Fruit fly (Drosophila melanogaster): ENCODE data around the gene RpS4.
A peak's percentile ranks its signal among the peaks of the same experiment; 100 is the strongest.

The RpS4 gene

DNA sequence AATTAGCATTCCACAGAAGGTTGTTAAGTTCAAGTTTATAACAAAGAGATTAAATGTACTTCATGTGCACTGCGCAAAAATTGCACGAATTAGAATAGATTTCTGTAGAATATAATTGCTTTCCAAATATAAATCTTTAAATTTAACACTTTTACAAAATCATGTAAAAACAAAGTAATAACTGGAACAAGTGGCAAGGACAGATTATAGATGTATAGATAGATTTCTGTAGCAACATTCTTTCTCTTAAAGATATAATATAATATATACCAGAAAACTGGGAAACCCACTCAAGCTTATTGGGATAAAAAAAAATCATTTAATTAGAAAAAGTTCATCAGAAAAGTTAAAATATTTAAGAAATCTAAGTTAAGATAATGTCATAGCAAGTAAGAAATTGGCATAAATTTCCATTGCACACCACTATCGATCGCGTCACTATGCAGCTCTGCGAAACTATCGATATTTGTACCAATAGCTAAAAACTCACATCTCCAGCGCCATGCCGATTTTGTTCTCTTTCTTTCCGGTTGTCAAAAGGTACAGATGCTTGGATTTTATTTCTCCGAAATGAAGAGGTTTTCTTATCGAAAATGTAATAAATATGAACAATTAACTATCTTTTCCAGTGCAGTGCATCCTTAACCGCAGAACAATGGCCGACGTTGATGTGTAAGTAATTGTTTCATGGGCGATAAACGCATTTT, 18.5 kb upstream of the RpS4 start, which contains the start of gene RpS12 (continued):
- TF ChIP-seq twi (tag; optimal IDR thresholded peaks at IDR 0.05): peak; percentile 24
- peak; percentile 64; the same call in 1 of the 2 replicates for TF ChIP-seq toy (GFP tag; IDR thresholded peaks at IDR 0.05)
- peak; percentile 62 for TF ChIP-seq CG4282 (GFP tag; optimal IDR thresholded peaks at IDR 0.05)
- TF ChIP-seq CG8290 (GFP tag; optimal IDR thresholded peaks at IDR 0.05): peak; percentile 71
- peak in 1 of 2 experiments; percentile 95 for TF ChIP-seq CG8290 (tag; optimal IDR thresholded peaks at IDR 0.05)
- TF ChIP-seq zf30C (GFP tag; optimal IDR thresholded peaks at IDR 0.05): no peak
- peak; percentile 71; the same call in 1 of the 2 replicates for TF ChIP-seq CG11085 (GFP tag; IDR thresholded peaks at IDR 0.05)
- TF ChIP-seq CG2875 (GFP tag; optimal IDR thresholded peaks at IDR 0.05): peak; percentile 66
- no peak for TF ChIP-seq ro (GFP tag; IDR thresholded peaks at IDR 0.05)
- TF ChIP-seq CG14860 (GFP tag; IDR thresholded peaks at IDR 0.05; ENCODE audit: partially characterized antibody): peak; percentile 49
- peak; percentile 42 for TF ChIP-seq CG14050 (GFP tag; IDR thresholded peaks at IDR 0.05)
- peak; percentile 87 for TF ChIP-seq CG12071 (GFP tag; optimal IDR thresholded peaks at IDR 0.05)
- TF ChIP-seq HLH3B (GFP tag; IDR thresholded peaks at IDR 0.05): peak; percentile 60
- peak; percentile 62 for TF ChIP-seq CG32772 (GFP tag; IDR thresholded peaks at IDR 0.05)
- peak; percentile 38; the same call in 1 of the 2 replicates for TF ChIP-seq E2f2 (GFP tag; IDR thresholded peaks at IDR 0.05)
- TF ChIP-seq pho (GFP tag; optimal IDR thresholded peaks at IDR 0.05): peak; percentile 73
- TF ChIP-seq CG1602 (GFP tag; optimal IDR thresholded peaks at IDR 0.05): peak; percentile 66
- peak; percentile 38 for TF ChIP-seq exex (tag; optimal IDR thresholded peaks at IDR 0.05)
- TF ChIP-seq crp (GFP tag; optimal IDR thresholded peaks at IDR 0.05): peak in 1 of 2 experiments; percentile 34
- peak; percentile 97 for TF ChIP-seq NC2β (GFP tag; optimal IDR thresholded peaks at IDR 0.05)
- TF ChIP-seq ATbp (GFP tag; optimal IDR thresholded peaks at IDR 0.05): peak; percentile 72
- peak; percentile 58 for TF ChIP-seq cato (GFP tag; optimal IDR thresholded peaks at IDR 0.05; ENCODE audit: borderline replicate concordance)
- peak; percentile 99 for TF ChIP-seq Ets65A (GFP tag)
- no peak for TF ChIP-seq Dfd (GFP tag; optimal IDR thresholded peaks at IDR 0.05)
- peak; percentile 66 for TF ChIP-seq pfk (GFP tag; optimal IDR thresholded peaks at IDR 0.05)
- TF ChIP-seq CG11560 (tag; IDR thresholded peaks at IDR 0.05): no peak
- TF ChIP-seq pnt (GFP tag; optimal IDR thresholded peaks at IDR 0.05): peak; percentile 64
- TF ChIP-seq CG12744 (GFP tag; optimal IDR thresholded peaks at IDR 0.05): peak; percentile 72
- TF ChIP-seq cg (GFP tag; optimal IDR thresholded peaks at IDR 0.05): no peak
- TF ChIP-seq trem (tag; optimal IDR thresholded peaks at IDR 0.05): peak; percentile 63
- TF ChIP-seq ase (GFP tag; IDR thresholded peaks at IDR 0.05): peak; percentile 79
- TF ChIP-seq ERR (GFP tag; optimal IDR thresholded peaks at IDR 0.05): peak; percentile 80
- peak; percentile 45 for TF ChIP-seq CTCF (GFP tag; optimal IDR thresholded peaks at IDR 0.05)
- TF ChIP-seq fru (optimal IDR thresholded peaks at IDR 0.05): no peak
- TF ChIP-seq CG31441 (GFP tag; IDR thresholded peaks at IDR 0.05): peak; percentile 47
- TF ChIP-seq mirr (GFP tag; optimal IDR thresholded peaks at IDR 0.05): peak; percentile 86
- peak; percentile 33 for TF ChIP-seq CG8388 (GFP tag; optimal IDR thresholded peaks at IDR 0.05)
- peak; percentile 51 for TF ChIP-seq CG7928 (GFP tag; optimal IDR thresholded peaks at IDR 0.05)
- TF ChIP-seq Mes4 (GFP tag; optimal IDR thresholded peaks at IDR 0.05): peak; percentile 86
- TF ChIP-seq bbx (GFP tag; IDR thresholded peaks at IDR 0.05; ENCODE audit: partially characterized antibody): peak; percentile 88
- TF ChIP-seq hth (optimal IDR thresholded peaks at IDR 0.05): no peak
- no peak for TF ChIP-seq Lpt (GFP tag; optimal IDR thresholded peaks at IDR 0.05)
- peak; percentile 85 for TF ChIP-seq her (GFP tag; optimal IDR thresholded peaks at IDR 0.05)
- peak; percentile 87 for TF ChIP-seq CG18619 (GFP tag; optimal IDR thresholded peaks at IDR 0.05)
- TF ChIP-seq CG4707 (GFP tag; optimal IDR thresholded peaks at IDR 0.05): peak; percentile 80
- peak; percentile 63 for TF ChIP-seq CG10543 (GFP tag; optimal IDR thresholded peaks at IDR 0.05)
